Worm (Caenorhabditis elegans): Measurements from ENCODE around the gene F20G2.5.

ce11 chrV:13751811-13752210, 19.5 kb upstream of the F20G2.5 start, which contains the start of gene cld-9:
- TF ChIP-seq ceh-82 (tag; optimal IDR thresholded peaks at IDR 0.05) (no peak), zip-11 (GFP tag; IDR thresholded peaks at IDR 0.05) (no peak), nhr-102 (tag; optimal IDR thresholded peaks at IDR 0.05) (no peak), zag-1 (tag; optimal IDR thresholded peaks at IDR 0.05) (no peak), skn-1 (tag; optimal IDR thresholded peaks at IDR 0.05) (no peak), pha-4 (GFP tag; IDR thresholded peaks at IDR 0.05) (no peak), pha-4 (tag; optimal IDR thresholded peaks at IDR 0.05) (no peak), dpl-1 (GFP tag; optimal IDR thresholded peaks at IDR 0.05) (no peak)

All from whole organism, L4 larva.